Worm (Caenorhabditis elegans): ENCODE results near the gene atg-18.

Gene atg-18

ce11 chrV:8632788-8633187, 1.7 kb upstream of the atg-18 start:
- TF ChIP-seq ref-1 (GFP tag; conservative IDR thresholded peaks at IDR 0.05) = no peak
- TF ChIP-seq flt-1 (GFP tag; IDR thresholded peaks at IDR 0.05) = no peak
- TF ChIP-seq klf-2 (GFP tag; conservative IDR thresholded peaks at IDR 0.05) = no peak
- TF ChIP-seq med-1 (GFP tag; optimal IDR thresholded peaks at IDR 0.05; ENCODE audit: insufficient read depth) = no peak
- TF ChIP-seq cog-1 (tag; optimal IDR thresholded peaks at IDR 0.05) = no peak
- TF ChIP-seq tab-1 (GFP tag; IDR thresholded peaks at IDR 0.05) = no peak
- no peak for TF ChIP-seq ztf-29 (GFP tag; IDR thresholded peaks at IDR 0.05)
- TF ChIP-seq T22C8.4 (GFP tag; IDR thresholded peaks at IDR 0.05) = no peak
- no peak for TF ChIP-seq ztf-23 (GFP tag; IDR thresholded peaks at IDR 0.05)

ce11 chrV:8629029-8629428, 2.1 kb downstream of the atg-18 start, which contains the start of gene F41E6.12:
Gene F41E6.12, minus strand, starts transcription at chrV:8629129.
- no peak for TF ChIP-seq flt-1 (GFP tag; IDR thresholded peaks at IDR 0.05)

- TF ChIP-seq ztf-23 (GFP tag; IDR thresholded peaks at IDR 0.05) = no peak
- TF ChIP-seq klf-2 (GFP tag; conservative IDR thresholded peaks at IDR 0.05) = no peak
- no peak for TF ChIP-seq cog-1 (tag; optimal IDR thresholded peaks at IDR 0.05)
- TF ChIP-seq flt-1 (GFP tag; IDR thresholded peaks at IDR 0.05) = no peak
- no peak for TF ChIP-seq med-1 (GFP tag; optimal IDR thresholded peaks at IDR 0.05; ENCODE audit: insufficient read depth)
- TF ChIP-seq ref-1 (GFP tag; conservative IDR thresholded peaks at IDR 0.05) = no peak
- no peak for TF ChIP-seq ztf-29 (GFP tag; IDR thresholded peaks at IDR 0.05)
Observed at ce11 chrV:8627580-8627979, 3.5 kb downstream of the atg-18 start.

DNA sequence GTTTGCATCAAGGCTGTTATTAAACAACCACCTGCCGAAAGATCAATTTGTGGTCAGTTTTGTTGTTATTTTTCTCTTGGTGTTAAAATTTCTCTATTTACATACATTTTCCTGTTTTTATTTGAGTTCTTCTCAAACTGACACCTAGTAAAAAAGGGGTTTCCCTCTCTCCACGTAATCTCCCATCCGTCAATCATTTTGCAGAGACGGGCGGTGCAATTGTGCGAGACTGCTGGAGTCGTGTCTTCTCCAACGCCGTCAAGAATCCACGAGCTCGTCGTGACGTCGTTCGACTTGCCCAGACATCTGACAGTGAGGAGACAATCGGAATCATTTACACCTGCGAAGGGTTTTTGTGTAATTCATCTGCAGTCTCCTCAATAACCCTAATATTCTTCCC, 4.7 kb downstream of the atg-18 start:
- TF ChIP-seq cog-1 (tag; optimal IDR thresholded peaks at IDR 0.05) (no peak), tab-1 (GFP tag; IDR thresholded peaks at IDR 0.05) (no peak), ref-1 (GFP tag; conservative IDR thresholded peaks at IDR 0.05) (no peak)

ce11 chrV:8623754-8624153, 7.4 kb downstream of the atg-18 start, which contains the start of gene F41E6.17:
Gene F41E6.17, plus strand, starts transcription at chrV:8624101.
- TF ChIP-seq T22C8.4 (GFP tag; IDR thresholded peaks at IDR 0.05) (no peak), ref-1 (GFP tag; conservative IDR thresholded peaks at IDR 0.05) (no peak), ztf-23 (GFP tag; IDR thresholded peaks at IDR 0.05) (no peak), tab-1 (GFP tag; IDR thresholded peaks at IDR 0.05) (no peak), med-1 (GFP tag; optimal IDR thresholded peaks at IDR 0.05; ENCODE audit: insufficient read depth) (no peak), ztf-29 (GFP tag; IDR thresholded peaks at IDR 0.05) (no peak), klf-2 (GFP tag; conservative IDR thresholded peaks at IDR 0.05) (no peak), cog-1 (tag; optimal IDR thresholded peaks at IDR 0.05) (no peak), flt-1 (GFP tag; IDR thresholded peaks at IDR 0.05) (no peak)

DNA sequence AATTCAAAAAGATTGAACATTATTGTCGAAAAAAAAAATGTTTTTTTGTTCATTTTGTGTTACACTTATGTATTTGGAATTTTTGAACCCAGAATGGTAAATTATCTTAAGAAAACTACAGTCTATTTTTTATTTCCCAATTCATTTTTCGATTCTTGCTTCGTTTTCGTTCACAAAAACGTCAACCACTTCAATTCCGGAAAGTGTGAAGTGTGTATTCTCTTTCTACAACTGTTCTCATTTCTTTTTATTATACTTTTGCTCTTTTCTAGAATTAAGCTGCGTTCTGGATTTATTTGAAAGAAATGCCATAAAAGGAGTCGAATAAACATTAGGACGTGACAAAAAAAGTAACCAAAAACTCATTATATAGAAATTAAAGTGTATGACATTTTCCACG, 8.8 kb downstream of the atg-18 start, which contains the start of gene F41E6.1:
Gene F41E6.1 (plus strand): TSS at position 301 of the 400 bp plus-strand sequence.
- TF ChIP-seq ref-1 (GFP tag; conservative IDR thresholded peaks at IDR 0.05) (no peak), ztf-29 (GFP tag; IDR thresholded peaks at IDR 0.05) (no peak), cog-1 (tag; optimal IDR thresholded peaks at IDR 0.05) (no peak), ztf-23 (GFP tag; IDR thresholded peaks at IDR 0.05) (no peak), T22C8.4 (GFP tag; IDR thresholded peaks at IDR 0.05) (no peak), tab-1 (GFP tag; IDR thresholded peaks at IDR 0.05) (no peak), med-1 (GFP tag; optimal IDR thresholded peaks at IDR 0.05; ENCODE audit: insufficient read depth) (no peak), klf-2 (GFP tag; conservative IDR thresholded peaks at IDR 0.05) (no peak), flt-1 (GFP tag; IDR thresholded peaks at IDR 0.05) (no peak)

- TF ChIP-seq T22C8.4 (GFP tag; IDR thresholded peaks at IDR 0.05) (no peak), ztf-29 (GFP tag; IDR thresholded peaks at IDR 0.05) (no peak), ztf-23 (GFP tag; IDR thresholded peaks at IDR 0.05) (no peak), ref-1 (GFP tag; conservative IDR thresholded peaks at IDR 0.05) (no peak), klf-2 (GFP tag; conservative IDR thresholded peaks at IDR 0.05) (no peak), tab-1 (GFP tag; IDR thresholded peaks at IDR 0.05) (no peak), med-1 (GFP tag; optimal IDR thresholded peaks at IDR 0.05; ENCODE audit: insufficient read depth) (no peak), flt-1 (GFP tag; IDR thresholded peaks at IDR 0.05) (no peak), cog-1 (tag; optimal IDR thresholded peaks at IDR 0.05) (no peak)
Observed at ce11 chrV:8621213-8621612, 9.9 kb downstream of the atg-18 start, which contains the start of gene idpc-2. Gene idpc-2, minus strand, starts transcription at chrV:8621313.

DNA sequence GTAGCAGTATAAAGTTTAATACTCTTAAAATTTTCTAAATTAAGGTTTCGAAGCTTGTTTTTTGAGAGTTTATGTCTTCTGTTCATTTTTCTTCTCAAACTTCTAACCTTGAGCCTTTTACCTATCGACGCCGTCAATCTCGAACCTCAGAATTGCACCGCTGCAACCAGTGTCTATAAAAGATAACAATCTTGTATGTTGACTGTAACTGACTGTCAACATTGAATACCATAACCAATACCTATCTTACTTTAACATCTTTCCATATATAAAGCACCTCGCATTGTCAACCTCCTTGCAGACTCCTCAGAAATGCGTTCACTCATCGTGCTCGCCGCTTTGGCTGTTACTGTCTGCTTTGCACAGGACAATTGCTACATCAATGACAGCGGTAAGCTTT, 12.4 kb downstream of the atg-18 start, which contains the start of gene grd-5:
Gene grd-5 (plus strand): TSS at position 295 of the 400 bp plus-strand sequence.
- TF ChIP-seq med-1 (GFP tag; optimal IDR thresholded peaks at IDR 0.05; ENCODE audit: insufficient read depth) = no peak

- TF ChIP-seq ztf-29 (GFP tag; IDR thresholded peaks at IDR 0.05) (no peak), tab-1 (GFP tag; IDR thresholded peaks at IDR 0.05) (no peak), ztf-23 (GFP tag; IDR thresholded peaks at IDR 0.05) (no peak), flt-1 (GFP tag; IDR thresholded peaks at IDR 0.05) (no peak), med-1 (GFP tag; optimal IDR thresholded peaks at IDR 0.05; ENCODE audit: insufficient read depth) (no peak), T22C8.4 (GFP tag; IDR thresholded peaks at IDR 0.05) (no peak)
Observed at ce11 chrV:8615711-8616110, 15.4 kb downstream of the atg-18 start.

ce11 chrV:8610633-8611404, 20.3 kb downstream of the atg-18 start, which contains the start of gene fip-4:
Gene fip-4, minus strand, starts transcription at chrV:8611268.
- TF ChIP-seq ref-1 (GFP tag; conservative IDR thresholded peaks at IDR 0.05) (no peak), ztf-23 (GFP tag; IDR thresholded peaks at IDR 0.05) (no peak), med-1 (GFP tag; optimal IDR thresholded peaks at IDR 0.05; ENCODE audit: insufficient read depth) (no peak), tab-1 (GFP tag; IDR thresholded peaks at IDR 0.05) (no peak), ztf-29 (GFP tag; IDR thresholded peaks at IDR 0.05) (no peak), T22C8.4 (GFP tag; IDR thresholded peaks at IDR 0.05) (no peak), cog-1 (tag; optimal IDR thresholded peaks at IDR 0.05) (no peak), klf-2 (GFP tag; conservative IDR thresholded peaks at IDR 0.05) (no peak), flt-1 (GFP tag; IDR thresholded peaks at IDR 0.05) (no peak)

Data from whole organism, midembryonic.